Worm (Caenorhabditis elegans): ENCODE results near the gene Y26G10.4.

ce11 chrV:17739801-17740200 lies 40.8 kb upstream of the Y26G10.4 start, which contains the start of gene cutl-4:
- TF ChIP-seq swsn-7 (tag; optimal IDR thresholded peaks at IDR 0.05) (no peak), elt-3 (tag; optimal IDR thresholded peaks at IDR 0.05) (no peak), nhr-77 (tag; optimal IDR thresholded peaks at IDR 0.05) (no peak)
